Worm (Caenorhabditis elegans) whole organism, L4 larva: ENCODE results near the gene F56B3.2.

Experiments
- attf-4 ChIP-seq: sonication (generic microtip); optimal IDR thresholded peaks from 3 replicates; lab custom pipeline; 2017; ENCODE audit warnings: missing biosample characterization, missing genetic modification characterization
- ces-1 ChIP-seq: fragments of 150-350 bp; sonication (generic microtip); optimal IDR thresholded peaks from 4 replicates; lab custom pipeline; 2014; ENCODE audit warnings: missing biosample characterization, missing genetic modification reagents, missing genetic modification characterization
- daf-12 ChIP-seq: fragments of 150-350 bp; optimal IDR thresholded peaks from 2 replicates; lab custom pipeline; 2014; ENCODE audit warnings: missing biosample characterization, missing genetic modification reagents, missing genetic modification characterization
- lin-13 ChIP-seq: fragments of 150-350 bp; optimal IDR thresholded peaks from 2 replicates; lab custom pipeline; 2014; ENCODE audit warnings: missing biosample characterization, missing genetic modification reagents, missing genetic modification characterization
- lin-39 ChIP-seq: fragments of 150-350 bp; optimal IDR thresholded peaks from 2 replicates; lab custom pipeline; 2014; ENCODE audit warnings: missing biosample characterization, missing genetic modification reagents, missing genetic modification characterization
- lsy-2 ChIP-seq, 2 experiments: fragments of 150-350 bp in 1 of 2; sonication (generic microtip) in 1 of 2; optimal IDR thresholded peaks; 2 replicates each; lab custom pipeline; 2014 to 2017; ENCODE audit warnings: missing biosample characterization in 2 of 2, missing genetic modification characterization in 2 of 2
- mdl-1 ChIP-seq, 2 experiments: fragments of 150-350 bp in 1 of 2; sonication (generic microtip) in 1 of 2; optimal IDR thresholded peaks; 2 replicates each; lab custom pipeline; 2014 to 2017; ENCODE audit warnings: missing biosample characterization in 2 of 2, missing genetic modification characterization in 2 of 2
- nhr-28 ChIP-seq: fragments of 150-350 bp; optimal IDR thresholded peaks from 2 replicates; lab custom pipeline; 2014; ENCODE audit warnings: missing biosample characterization, missing genetic modification characterization
- skn-1 ChIP-seq: fragments of 150-350 bp; optimal IDR thresholded peaks from 2 replicates; lab custom pipeline; 2014; ENCODE audit warnings: missing biosample characterization, missing genetic modification characterization
- unc-130 ChIP-seq: sonication (generic microtip); optimal IDR thresholded peaks from 2 replicates; lab custom pipeline; 2016; ENCODE audit warnings: missing genetic modification reagents, missing genetic modification characterization, missing compliant biosample characterization
- ztf-11 ChIP-seq: fragments of 150-350 bp; optimal IDR thresholded peaks from 2 replicates; lab custom pipeline; 2014; ENCODE audit warnings: missing biosample characterization, missing genetic modification characterization
- ztf-7 ChIP-seq: fragments of 150-350 bp; optimal IDR thresholded peaks from 2 replicates; lab custom pipeline; 2014; ENCODE audit warnings: missing biosample characterization, missing genetic modification characterization

DNA sequence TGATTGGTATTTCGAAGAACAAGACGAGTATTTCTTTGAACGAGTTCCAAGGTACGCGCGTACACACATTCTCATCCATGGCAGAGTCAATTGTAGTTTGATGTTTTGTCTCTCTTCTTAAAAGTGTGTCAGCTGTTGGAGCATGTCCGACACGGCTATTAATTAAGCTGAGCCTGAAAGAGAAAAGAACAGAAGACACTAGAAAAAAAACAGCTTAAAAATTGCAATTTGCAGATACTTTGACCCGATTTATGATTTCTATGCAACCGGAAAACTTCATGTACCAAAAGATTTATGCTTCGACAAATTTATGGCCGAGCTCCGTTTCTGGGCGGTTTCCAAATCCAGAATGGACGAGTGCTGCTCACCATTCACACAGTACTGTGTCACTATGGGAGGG is 18.8 kb downstream of the F56B3.2 start:
- TF ChIP-seq ztf-7 (tag; lab: Kevin White, UChicago) (no peak), lin-13 (no peak), unc-130 (GFP tag; lab: Kevin White, UChicago) (no peak), ces-1 (GFP tag; lab: Kevin White, UChicago) (no peak), lsy-2 (tag; optimal IDR thresholded peaks at IDR 0.05; lab: Kevin White, UChicago) (no peak), daf-12 (tag; lab: Kevin White, UChicago) (no peak), ztf-11 (tag; lab: Kevin White, UChicago) (no peak), nhr-28 (tag; lab: Kevin White, UChicago) (no peak), skn-1 (no peak), lin-39 (tag; lab: Kevin White, UChicago) (no peak), attf-4 (tag; lab: Kevin White, UChicago) (no peak), mdl-1 (tag; optimal IDR thresholded peaks at IDR 0.05; lab: Kevin White, UChicago) (no peak)
